Worm (Caenorhabditis elegans) whole organism, late embryonic: ENCODE data around the gene sru-22.
"Not testable (repeated sequence)": the region's sequence is repeated elsewhere in the genome, so short reads cannot be mapped to it uniquely, and the experiment has no call there.

Experiments
- C08G9.2 ChIP-seq: sonication (generic microtip); optimal IDR thresholded peaks from 2 replicates; lab custom pipeline; 2016; ENCODE audit warnings: mild to moderate bottlenecking, missing genetic modification characterization, moderate library complexity, missing compliant biosample characterization
- F13H6.1 ChIP-seq: sonication (generic microtip); optimal IDR thresholded peaks from 2 replicates; lab custom pipeline; 2016; ENCODE audit warnings: missing genetic modification characterization, missing compliant biosample characterization
- K02D7.2 ChIP-seq: sonication (generic microtip); optimal IDR thresholded peaks from 2 replicates; lab custom pipeline; 2017; ENCODE audit warnings: mild to moderate bottlenecking, missing genetic modification characterization, missing compliant biosample characterization
- ahr-1 ChIP-seq: sonication (generic microtip); optimal IDR thresholded peaks from 2 replicates; lab custom pipeline; 2016; ENCODE audit warnings: missing genetic modification characterization, missing compliant biosample characterization
- ceh-18 ChIP-seq: sonication (generic microtip); optimal IDR thresholded peaks from 2 replicates; lab custom pipeline; 2016; ENCODE audit warnings: missing genetic modification characterization, missing compliant biosample characterization
- ceh-24 ChIP-seq: sonication (generic microtip); optimal IDR thresholded peaks from 2 replicates; lab custom pipeline; 2016; ENCODE audit warnings: mild to moderate bottlenecking, missing genetic modification characterization, missing compliant biosample characterization
- ceh-34 ChIP-seq: sonication (generic microtip); optimal IDR thresholded peaks from 2 replicates; lab custom pipeline; 2016; ENCODE audit warnings: mild to moderate bottlenecking, missing genetic modification characterization, missing compliant biosample characterization
- ceh-6 ChIP-seq: fragments of 200-800 bp; sonication (Bioruptor generic); optimal IDR thresholded peaks from 2 replicates; lab custom pipeline; 2018; ENCODE audit warnings: mild to moderate bottlenecking, missing genetic modification characterization, missing compliant biosample characterization
- ceh-9 ChIP-seq: sonication (generic microtip); optimal IDR thresholded peaks from 2 replicates; lab custom pipeline; 2016; ENCODE audit warnings: mild to moderate bottlenecking, missing genetic modification characterization, inconsistent platforms, missing compliant biosample characterization
- che-1 ChIP-seq: sonication (generic microtip); optimal IDR thresholded peaks from 2 replicates; lab custom pipeline; 2016; ENCODE audit warnings: mild to moderate bottlenecking, missing genetic modification characterization, missing compliant biosample characterization
- elt-2 ChIP-seq: sonication (generic microtip); optimal IDR thresholded peaks from 2 replicates; lab custom pipeline; 2016; ENCODE audit warnings: missing genetic modification reagents, missing genetic modification characterization, missing compliant biosample characterization
- elt-4 ChIP-seq: sonication (generic microtip); optimal IDR thresholded peaks from 2 replicates; lab custom pipeline; 2016; ENCODE audit warnings: missing genetic modification characterization, missing compliant biosample characterization
- ets-4 ChIP-seq: sonication (generic microtip); optimal IDR thresholded peaks from 2 replicates; lab custom pipeline; 2016; ENCODE audit warnings: missing genetic modification characterization, missing compliant biosample characterization
- fax-1 ChIP-seq: sonication (generic microtip); optimal IDR thresholded peaks from 2 replicates; lab custom pipeline; 2016; ENCODE audit warnings: missing genotype, missing genetic modification characterization, missing compliant biosample characterization
- gmeb-2 ChIP-seq: sonication (generic microtip); optimal IDR thresholded peaks from 2 replicates; lab custom pipeline; 2016; ENCODE audit warnings: missing genetic modification characterization, inconsistent platforms, missing compliant biosample characterization
- hlh-13 ChIP-seq: fragments of 200-800 bp; sonication (Bioruptor generic); optimal IDR thresholded peaks from 2 replicates; lab custom pipeline; 2018; ENCODE audit warnings: mild to moderate bottlenecking, missing genetic modification characterization, missing compliant biosample characterization
- hlh-30 ChIP-seq: sonication (generic microtip); optimal IDR thresholded peaks from 2 replicates; lab custom pipeline; 2017; ENCODE audit warnings: antibody characterized with exemption, missing genetic modification characterization, missing compliant biosample characterization; ENCODE audit not compliant: insufficient read depth
- hlh-6 ChIP-seq: sonication (generic microtip); optimal IDR thresholded peaks from 2 replicates; lab custom pipeline; 2016; ENCODE audit warnings: missing genotype, missing genetic modification characterization, missing compliant biosample characterization
- lin-11 ChIP-seq: fragments of 200-800 bp; sonication (Bioruptor generic); optimal IDR thresholded peaks from 2 replicates; lab custom pipeline; 2018; ENCODE audit warnings: mild to moderate bottlenecking, missing genetic modification characterization, missing compliant biosample characterization
- mec-3 ChIP-seq: sonication (generic microtip); optimal IDR thresholded peaks from 2 replicates; lab custom pipeline; 2016; ENCODE audit warnings: borderline replicate concordance, missing genetic modification characterization, missing compliant biosample characterization
- pag-3 ChIP-seq: sonication (generic microtip); optimal IDR thresholded peaks from 2 replicates; lab custom pipeline; 2016; ENCODE audit warnings: missing compliant biosample characterization, missing genetic modification characterization, borderline replicate concordance
- pat-9 ChIP-seq: fragments of 200-800 bp; sonication (Bioruptor generic); optimal IDR thresholded peaks from 2 replicates; lab custom pipeline; 2018; ENCODE audit warnings: mild to moderate bottlenecking, missing genetic modification characterization, moderate library complexity, missing compliant biosample characterization
- pha-2 ChIP-seq: sonication (generic microtip); optimal IDR thresholded peaks from 2 replicates; lab custom pipeline; 2017; ENCODE audit warnings: mild to moderate bottlenecking, missing genetic modification characterization, missing compliant biosample characterization
- pros-1 ChIP-seq: fragments of 150-350 bp; optimal IDR thresholded peaks from 2 replicates; lab custom pipeline; 2014; ENCODE audit warnings: missing biosample characterization, missing genetic modification reagents, missing genetic modification characterization
- rnt-1 ChIP-seq: sonication (generic microtip); optimal IDR thresholded peaks from 2 replicates; lab custom pipeline; 2016; ENCODE audit warnings: missing genetic modification characterization, missing compliant biosample characterization
- sdc-2 ChIP-seq: sonication (generic microtip); optimal IDR thresholded peaks from 2 replicates; lab custom pipeline; 2016; ENCODE audit warnings: missing genotype, missing genetic modification characterization, missing compliant biosample characterization
- sox-4 ChIP-seq: sonication (generic microtip); optimal IDR thresholded peaks from 2 replicates; lab custom pipeline; 2017; ENCODE audit warnings: mild to moderate bottlenecking, missing genetic modification characterization, inconsistent platforms, missing compliant biosample characterization
- tbx-2 ChIP-seq: sonication (generic microtip); optimal IDR thresholded peaks from 2 replicates; lab custom pipeline; 2016; ENCODE audit warnings: missing genetic modification characterization, missing compliant biosample characterization
- tbx-7 ChIP-seq: sonication (generic microtip); optimal IDR thresholded peaks from 2 replicates; lab custom pipeline; 2016; ENCODE audit warnings: missing genotype, missing genetic modification characterization, missing compliant biosample characterization
- unc-3 ChIP-seq, 2 experiments: fragments of 200-800 bp in 1 of 2; sonication (Bioruptor generic) in 1 of 2; sonication (generic microtip) in 1 of 2; conservative IDR thresholded peaks in 1 of 2; optimal IDR thresholded peaks in 1 of 2; 2 replicates each; pipeline versions ENCODE4 v1.3.6 to Lab custom; 2016 to 2022; ENCODE audit warnings: missing compliant biosample characterization in 2 of 2, missing genetic modification characterization in 2 of 2, missing genetic modification reagents in 1 of 2
- unc-42 ChIP-seq: sonication (generic microtip); optimal IDR thresholded peaks from 2 replicates; lab custom pipeline; 2016; ENCODE audit warnings: missing genotype, missing genetic modification characterization, missing compliant biosample characterization

The sru-22 gene

DNA sequence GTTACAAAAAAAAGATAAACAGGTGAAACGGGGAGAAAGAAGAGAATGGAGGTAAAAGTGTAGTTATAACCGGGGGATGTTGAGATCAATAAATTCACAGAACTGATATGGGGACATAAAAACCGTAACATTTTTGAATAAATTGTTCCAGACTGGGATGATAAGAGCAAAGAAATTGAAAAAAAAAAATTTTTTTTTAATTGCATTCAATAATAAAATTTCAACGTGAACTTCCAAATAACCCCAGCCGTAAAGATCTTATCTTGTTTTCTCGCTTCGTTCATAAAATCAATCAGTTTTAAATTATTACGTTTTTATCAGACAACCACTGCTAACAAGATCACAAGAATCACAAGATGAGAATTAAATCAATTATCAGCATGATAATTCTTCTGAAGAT is 17.1 kb upstream of the sru-22 start, which contains the start of gene C06C6.7:
Gene C06C6.7 (plus strand): TSS at position 301 of the 400 bp plus-strand sequence.
- TF ChIP-seq lin-11 (tag; lab: Kevin White, UChicago); unc-42 (tag; lab: Kevin White, UChicago); hlh-6: not testable (repeated sequence)

DNA sequence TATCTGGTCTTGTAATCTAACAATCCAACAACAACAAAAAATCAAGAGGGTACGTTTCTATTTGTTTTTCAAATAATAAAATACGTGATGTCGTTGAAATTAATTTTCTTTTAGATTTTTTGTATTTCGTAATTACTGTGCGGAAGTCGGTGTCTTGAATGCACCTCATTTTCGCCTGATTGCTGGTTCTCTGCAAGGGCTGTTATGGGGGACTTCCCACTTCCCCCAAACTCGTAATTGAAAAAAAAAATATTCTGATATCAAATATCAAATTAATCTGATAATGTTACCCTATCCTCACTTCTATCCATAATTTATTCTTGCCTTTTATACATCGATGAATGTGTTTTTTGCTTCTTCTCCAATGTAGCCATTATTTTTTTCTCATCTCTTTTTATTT is 13.3 kb upstream of the sru-22 start, which contains the start of gene F36G9.15:
Gene F36G9.15 (minus strand): TSS at position 101 of the 400 bp plus-strand sequence.
- TF ChIP-seq C08G9.2 (tag; lab: Kevin White, UChicago) (no peak), hlh-13 (GFP tag; lab: Kevin White, UChicago) (no peak), rnt-1 (tag; lab: Kevin White, UChicago) (no peak)

ce11 chrV:15982733-15983344 is 8.1 kb upstream of the sru-22 start, which contains the start of the genes fbxa-99 and F36G9.13:
Gene fbxa-99, minus strand, starts transcription at chrV:15982854.
Gene F36G9.13, plus strand, starts transcription at chrV:15983294.
- TF ChIP-seq ahr-1 (tag; lab: Kevin White, UChicago) (no peak), pros-1 (no peak)
- TF ChIP-seq, all 69 proteins: peak for 0

DNA sequence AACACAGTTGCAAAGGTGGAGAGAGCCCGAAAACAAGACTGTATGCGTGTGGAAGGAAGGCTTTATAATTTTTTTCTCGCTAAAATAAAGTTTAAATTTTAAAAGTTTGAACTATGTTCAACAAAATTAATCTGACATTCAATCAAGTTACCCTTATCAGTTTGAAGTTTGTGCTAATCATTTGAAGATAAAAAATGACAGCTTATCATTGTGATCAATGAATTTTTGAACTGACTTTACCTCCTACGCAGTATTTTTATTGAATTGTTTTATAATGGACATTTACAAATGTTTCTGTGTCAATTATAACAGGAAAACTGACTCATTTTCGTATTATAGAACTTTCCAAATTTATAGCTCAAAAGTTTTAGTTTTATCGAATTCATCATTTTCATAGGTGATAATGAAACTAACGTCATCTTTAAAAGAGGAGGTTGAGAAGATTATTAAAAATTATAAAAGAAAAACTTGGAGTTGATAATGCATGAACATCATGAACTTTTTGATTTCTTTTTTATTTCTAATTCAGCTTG is 3.6 kb upstream of the sru-22 start, which contains the start of gene oac-20:
Gene oac-20 (plus strand): TSS at position 483 of the 533 bp plus-strand sequence.
- TF ChIP-seq elt-4 (tag; lab: Kevin White, UChicago) = no peak
- no peak for TF ChIP-seq elt-2 (tag; lab: Kevin White, UChicago)
- no peak for TF ChIP-seq ceh-18 (tag; lab: Kevin White, UChicago)
- TF ChIP-seq ceh-34 (tag; lab: Kevin White, UChicago) = no peak
- no peak for TF ChIP-seq F13H6.1 (tag; lab: Kevin White, UChicago)
- no peak for TF ChIP-seq ets-4 (tag; lab: Kevin White, UChicago)
- no peak for TF ChIP-seq ceh-24 (tag; lab: Kevin White, UChicago)
- no peak for TF ChIP-seq fax-1 (tag; lab: Kevin White, UChicago)

DNA sequence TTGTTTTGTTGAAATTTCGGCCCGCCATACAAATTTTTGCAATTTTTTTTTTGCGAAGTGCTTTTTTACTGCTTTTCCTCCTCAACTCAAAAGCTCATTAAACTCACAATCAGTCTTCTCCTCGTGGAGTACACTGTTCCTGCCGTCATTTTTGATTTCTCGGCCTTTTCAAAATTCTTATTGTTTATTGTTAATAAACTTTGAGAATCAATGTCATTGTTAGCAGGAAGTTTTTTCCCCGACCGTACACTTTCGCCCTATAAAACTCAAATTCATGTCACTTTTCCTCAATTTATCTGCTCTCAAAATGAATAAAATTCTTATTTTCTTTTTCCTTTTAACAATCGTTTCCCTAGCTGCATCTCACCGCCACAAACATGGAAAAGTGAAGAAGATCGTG is 1.1 kb upstream of the sru-22 start, which contains the start of gene clec-232:
Gene clec-232 (plus strand): TSS at position 301 of the 400 bp plus-strand sequence.
- TF ChIP-seq gmeb-2 (no peak), sox-4 (tag; lab: Kevin White, UChicago) (no peak), tbx-2 (tag; lab: Kevin White, UChicago) (no peak), mec-3 (tag; lab: Kevin White, UChicago) (no peak), tbx-7 (tag; lab: Kevin White, UChicago) (no peak), pag-3 (tag; lab: Kevin White, UChicago) (no peak), K02D7.2 (no peak), ceh-34 (tag; lab: Kevin White, UChicago) (no peak), unc-3 (GFP tag; conservative IDR thresholded peaks at IDR 0.05; lab: Robert Waterston, UW) (no peak), unc-3 (tag; optimal IDR thresholded peaks at IDR 0.05; lab: Kevin White, UChicago) (no peak), hlh-30 (no peak), fax-1 (tag; lab: Kevin White, UChicago) (no peak), ceh-9 (tag; lab: Kevin White, UChicago) (no peak), pat-9 (tag; lab: Kevin White, UChicago) (no peak), pha-2 (tag; lab: Kevin White, UChicago) (no peak), che-1 (tag; lab: Kevin White, UChicago) (no peak), sdc-2 (tag; lab: Kevin White, UChicago) (no peak), ceh-6 (GFP tag; lab: Kevin White, UChicago) (no peak)
- TF ChIP-seq, all 69 proteins: peak for 0
